Fruit fly (Drosophila melanogaster) whole organism, embryonic: ENCODE data around the gene CG46456.

Experiments
- Adf1 ChIP-seq: fragments of 200-800 bp; sonication (Bioruptor generic); IDR thresholded peaks from 2 replicates; pipeline ENCODE4 v1.3.6; 2022; ENCODE audit warnings: missing biosample characterization, missing genetic modification characterization
- BtbVII ChIP-seq: fragments of 200-800 bp; sonication (Bioruptor generic); optimal IDR thresholded peaks from 3 replicates; lab custom pipeline; 2017; ENCODE audit warnings: missing biosample characterization, mild to moderate bottlenecking, missing genetic modification characterization
- CG10366 ChIP-seq: fragments of 200-800 bp; sonication (Bioruptor generic); IDR thresholded peaks from 2 replicates; pipeline ENCODE4 v1.3.6; 2022; ENCODE audit warnings: missing biosample characterization, missing genetic modification characterization
- CG11456 ChIP-seq: fragments of 200-800 bp; sonication (Bioruptor generic); IDR thresholded peaks from 3 replicates; pipeline ENCODE4 v1.3.6; 2022; ENCODE audit warnings: missing biosample characterization, missing genetic modification characterization
- CG12155 ChIP-seq: fragments of 200-800 bp; sonication (Bioruptor generic); optimal IDR thresholded peaks from 3 replicates; lab custom pipeline; 2016; ENCODE audit warnings: missing biosample characterization, missing genetic modification characterization
- CG13287 ChIP-seq: fragments of 200-800 bp; sonication (Bioruptor generic); IDR thresholded peaks from 2 replicates; pipeline ENCODE4 v1.3.6; 2022; ENCODE audit warnings: missing biosample characterization, missing genetic modification characterization; ENCODE audit not compliant: partially characterized antibody
- CG13424 ChIP-seq: fragments of 200-800 bp; sonication (Bioruptor generic); optimal IDR thresholded peaks from 2 replicates; lab custom pipeline; 2019; ENCODE audit warnings: missing biosample characterization, mild to moderate bottlenecking, missing genetic modification characterization, moderate library complexity
- CG13894 ChIP-seq: fragments of 200-800 bp; sonication (Bioruptor generic); optimal IDR thresholded peaks from 3 replicates; lab custom pipeline; 2018; ENCODE audit warnings: missing biosample characterization, mild to moderate bottlenecking, missing genetic modification characterization, moderate library complexity
- CG15073 ChIP-seq: fragments of 200-800 bp; sonication (Bioruptor generic); optimal IDR thresholded peaks from 2 replicates; lab custom pipeline; 2016; ENCODE audit warnings: missing biosample characterization, missing genetic modification characterization
- CG17186 ChIP-seq: fragments of 200-800 bp; sonication (Bioruptor generic); optimal IDR thresholded peaks from 3 replicates; lab custom pipeline; 2017; ENCODE audit warnings: missing biosample characterization, missing genetic modification reagents, missing genetic modification characterization
- CG17612 ChIP-seq: fragments of 200-800 bp; sonication (Bioruptor generic); IDR thresholded peaks from 2 replicates; pipeline ENCODE4 v1.3.6; 2022; ENCODE audit warnings: missing biosample characterization, missing genetic modification characterization
- CG2116 ChIP-seq: fragments of 200-800 bp; sonication (Bioruptor generic); optimal IDR thresholded peaks from 3 replicates; lab custom pipeline; 2018; ENCODE audit warnings: missing biosample characterization, mild to moderate bottlenecking, missing genetic modification characterization
- CG31365 ChIP-seq: fragments of 200-800 bp; sonication (Bioruptor generic); optimal IDR thresholded peaks from 2 replicates; lab custom pipeline; 2018; ENCODE audit warnings: missing biosample characterization, mild to moderate bottlenecking, missing genetic modification characterization
- CG32532 ChIP-seq: fragments of 200-800 bp; sonication (Bioruptor generic); IDR thresholded peaks from 2 replicates; pipeline ENCODE4 v1.3.6; 2022; ENCODE audit warnings: missing biosample characterization, missing genetic modification characterization
- CG4617 ChIP-seq: fragments of 200-800 bp; sonication (Bioruptor generic); optimal IDR thresholded peaks from 3 replicates; lab custom pipeline; 2016; ENCODE audit warnings: missing biosample characterization, missing genetic modification characterization, borderline replicate concordance
- CG6175 ChIP-seq: fragments of 200-800 bp; sonication (Bioruptor generic); IDR thresholded peaks from 3 replicates; pipeline ENCODE4 v1.3.6; 2022; ENCODE audit warnings: missing biosample characterization, missing genetic modification characterization
- CG7556 ChIP-seq: fragments of 200-800 bp; sonication (Bioruptor generic); optimal IDR thresholded peaks from 2 replicates; lab custom pipeline; 2017; ENCODE audit warnings: missing biosample characterization, mild to moderate bottlenecking, missing genetic modification characterization
- CG7745 ChIP-seq: fragments of 200-800 bp; sonication (Bioruptor generic); optimal IDR thresholded peaks from 2 replicates; lab custom pipeline; 2018; ENCODE audit warnings: missing biosample characterization, mild to moderate bottlenecking, missing genetic modification characterization, moderate library complexity
- CG9797 ChIP-seq: fragments of 200-800 bp; sonication (Bioruptor generic); optimal IDR thresholded peaks from 3 replicates; lab custom pipeline; 2018; ENCODE audit warnings: missing biosample characterization, mild to moderate bottlenecking, missing genetic modification characterization
- CG9817 ChIP-seq: fragments of 200-800 bp; sonication (Bioruptor generic); optimal IDR thresholded peaks from 2 replicates; lab custom pipeline; 2018; ENCODE audit warnings: missing biosample characterization, mild to moderate bottlenecking, missing genetic modification characterization, moderate library complexity
- D ChIP-seq, 2 experiments: fragments of 200-800 bp in 1 of 2; fragments of >200 bp in 1 of 2; sonication (Bioruptor generic) in 1 of 2; optimal IDR thresholded peaks; 2 replicates in 1 of 2; 3 replicates in 1 of 2; lab custom pipeline; 2017; ENCODE audit warnings: mild to moderate bottlenecking in 1 of 2, missing biosample characterization in 1 of 2, missing genetic modification characterization in 1 of 2, missing genetic modification reagents in 1 of 2
- D19A ChIP-seq: fragments of 200-800 bp; optimal IDR thresholded peaks from 3 replicates; lab custom pipeline; 2019; ENCODE audit warnings: missing biosample characterization, mild to moderate bottlenecking, missing genetic modification characterization, moderate library complexity
- D19B ChIP-seq: fragments of 200-800 bp; sonication (Bioruptor generic); optimal IDR thresholded peaks from 2 replicates; lab custom pipeline; 2017; ENCODE audit warnings: missing biosample characterization, mild to moderate bottlenecking, missing genetic modification characterization
- Elba2 ChIP-seq: fragments of 200-800 bp; sonication (Bioruptor generic); optimal IDR thresholded peaks from 3 replicates; lab custom pipeline; 2016; ENCODE audit warnings: missing biosample characterization, missing genetic modification characterization
- HHEX ChIP-seq: fragments of 200-800 bp; sonication (Bioruptor generic); optimal IDR thresholded peaks from 3 replicates; lab custom pipeline; 2017; ENCODE audit warnings: missing biosample characterization, mild to moderate bottlenecking, missing genetic modification characterization, missing genetic modification reagents
- Hey ChIP-seq: fragments of 200-800 bp; sonication (Bioruptor generic); optimal IDR thresholded peaks from 3 replicates; lab custom pipeline; 2018; ENCODE audit warnings: missing biosample characterization, mild to moderate bottlenecking, missing genetic modification characterization
- HmgZ ChIP-seq: fragments of 200-800 bp; sonication (Bioruptor generic); optimal IDR thresholded peaks from 2 replicates; lab custom pipeline; 2018; ENCODE audit warnings: missing biosample characterization, mild to moderate bottlenecking, missing genetic modification characterization
- Lim3 ChIP-seq: fragments of 200-800 bp; sonication (Bioruptor generic); IDR thresholded peaks from 2 replicates; pipeline ENCODE4 v1.3.6; 2022; ENCODE audit warnings: missing biosample characterization, missing genetic modification characterization
- Nf-YB ChIP-seq: fragments of 200-800 bp; sonication (Bioruptor generic); optimal IDR thresholded peaks from 3 replicates; lab custom pipeline; 2019; ENCODE audit warnings: missing biosample characterization, mild to moderate bottlenecking, missing genetic modification characterization, moderate library complexity
- NfI ChIP-seq: fragments of 200-800 bp; sonication (Bioruptor generic); optimal IDR thresholded peaks from 3 replicates; lab custom pipeline; 2018; ENCODE audit warnings: missing biosample characterization, mild to moderate bottlenecking, missing genetic modification characterization, moderate library complexity
- Taf1 ChIP-seq: fragments of 200-800 bp; sonication (Bioruptor generic); IDR thresholded peaks from 2 replicates; pipeline ENCODE4 v1.3.6; 2022; ENCODE audit warnings: missing biosample characterization, missing genetic modification characterization
- Usf ChIP-seq: fragments of 200-800 bp; sonication (Bioruptor generic); optimal IDR thresholded peaks from 2 replicates; lab custom pipeline; 2017; ENCODE audit warnings: missing genotype, missing biosample characterization, missing genetic modification characterization
- Vsx1 ChIP-seq: fragments of 200-800 bp; sonication (Bioruptor generic); optimal IDR thresholded peaks from 2 replicates; lab custom pipeline; 2017; ENCODE audit warnings: missing biosample characterization, mild to moderate bottlenecking, missing genetic modification characterization, missing genetic modification reagents
- YL-1 ChIP-seq: fragments of 200-800 bp; sonication (Bioruptor generic); optimal IDR thresholded peaks from 3 replicates; lab custom pipeline; 2017; ENCODE audit warnings: missing biosample characterization, mild to moderate bottlenecking, missing genetic modification characterization
- ac ChIP-seq: fragments of 200-800 bp; sonication (Bioruptor generic); optimal IDR thresholded peaks from 3 replicates; lab custom pipeline; 2017; ENCODE audit warnings: missing biosample characterization, mild to moderate bottlenecking, missing genetic modification characterization
- bcd ChIP-seq: fragments of 200-800 bp; sonication (Bioruptor generic); optimal IDR thresholded peaks from 2 replicates; lab custom pipeline; 2017; ENCODE audit warnings: missing biosample characterization, mild to moderate bottlenecking, missing genetic modification characterization
- crp ChIP-seq, 2 experiments: fragments of 200-800 bp; sonication (Bioruptor generic); optimal IDR thresholded peaks; 2 replicates in 1 of 2; 3 replicates in 1 of 2; lab custom pipeline; 2017; ENCODE audit warnings: missing biosample characterization in 2 of 2, missing genetic modification characterization in 2 of 2, mild to moderate bottlenecking in 1 of 2, moderate library complexity in 1 of 2
- dati ChIP-seq: fragments of 200-800 bp; sonication (Bioruptor generic); IDR thresholded peaks from 2 replicates; pipeline ENCODE4 v1.3.6; 2022; ENCODE audit warnings: missing biosample characterization, missing genetic modification characterization
- gem ChIP-seq: fragments of 200-800 bp; sonication (Bioruptor generic); optimal IDR thresholded peaks from 2 replicates; lab custom pipeline; 2019; ENCODE audit warnings: missing biosample characterization, mild to moderate bottlenecking, missing genetic modification characterization, moderate library complexity
- hb ChIP-seq: fragments of 200-800 bp; sonication (Bioruptor generic); IDR thresholded peaks from 3 replicates; pipeline ENCODE4 v1.3.6; 2022; ENCODE audit warnings: missing biosample characterization, missing genetic modification characterization; ENCODE audit not compliant: partially characterized antibody
- hbn ChIP-seq: fragments of 200-800 bp; sonication (Bioruptor generic); IDR thresholded peaks from 2 replicates; pipeline ENCODE4 v1.3.6; 2022; ENCODE audit warnings: missing biosample characterization, missing genetic modification characterization; ENCODE audit not compliant: partially characterized antibody
- lilli ChIP-seq: fragments of 200-800 bp; sonication (Bioruptor generic); optimal IDR thresholded peaks from 3 replicates; lab custom pipeline; 2016; ENCODE audit warnings: missing biosample characterization, missing genetic modification characterization
- lmd ChIP-seq: fragments of 200-800 bp; sonication (Bioruptor generic); IDR thresholded peaks from 2 replicates; pipeline ENCODE4 v1.3.6; 2022; ENCODE audit warnings: missing biosample characterization, missing genetic modification characterization
- pfk ChIP-seq: fragments of 200-800 bp; sonication (Bioruptor generic); optimal IDR thresholded peaks from 2 replicates; lab custom pipeline; 2018; ENCODE audit warnings: missing biosample characterization, mild to moderate bottlenecking, missing genetic modification characterization, moderate library complexity
- repo ChIP-seq: fragments of 200-800 bp; sonication (Bioruptor generic); optimal IDR thresholded peaks from 2 replicates; lab custom pipeline; 2016; ENCODE audit warnings: missing biosample characterization, missing genetic modification characterization
- slp2 ChIP-seq: fragments of 200-800 bp; sonication (Bioruptor generic); optimal IDR thresholded peaks from 2 replicates; lab custom pipeline; 2016; ENCODE audit warnings: missing biosample characterization, missing genetic modification characterization
- ssp ChIP-seq: fragments of 200-800 bp; sonication (Bioruptor generic); IDR thresholded peaks from 2 replicates; pipeline ENCODE4 v1.3.6; 2022; ENCODE audit warnings: missing biosample characterization, missing genetic modification characterization
- wdn ChIP-seq: fragments of 200-800 bp; sonication (Bioruptor generic); IDR thresholded peaks from 2 replicates; pipeline ENCODE4 v1.3.6; 2022; ENCODE audit warnings: missing biosample characterization, missing genetic modification characterization

Gene CG46456

DNA sequence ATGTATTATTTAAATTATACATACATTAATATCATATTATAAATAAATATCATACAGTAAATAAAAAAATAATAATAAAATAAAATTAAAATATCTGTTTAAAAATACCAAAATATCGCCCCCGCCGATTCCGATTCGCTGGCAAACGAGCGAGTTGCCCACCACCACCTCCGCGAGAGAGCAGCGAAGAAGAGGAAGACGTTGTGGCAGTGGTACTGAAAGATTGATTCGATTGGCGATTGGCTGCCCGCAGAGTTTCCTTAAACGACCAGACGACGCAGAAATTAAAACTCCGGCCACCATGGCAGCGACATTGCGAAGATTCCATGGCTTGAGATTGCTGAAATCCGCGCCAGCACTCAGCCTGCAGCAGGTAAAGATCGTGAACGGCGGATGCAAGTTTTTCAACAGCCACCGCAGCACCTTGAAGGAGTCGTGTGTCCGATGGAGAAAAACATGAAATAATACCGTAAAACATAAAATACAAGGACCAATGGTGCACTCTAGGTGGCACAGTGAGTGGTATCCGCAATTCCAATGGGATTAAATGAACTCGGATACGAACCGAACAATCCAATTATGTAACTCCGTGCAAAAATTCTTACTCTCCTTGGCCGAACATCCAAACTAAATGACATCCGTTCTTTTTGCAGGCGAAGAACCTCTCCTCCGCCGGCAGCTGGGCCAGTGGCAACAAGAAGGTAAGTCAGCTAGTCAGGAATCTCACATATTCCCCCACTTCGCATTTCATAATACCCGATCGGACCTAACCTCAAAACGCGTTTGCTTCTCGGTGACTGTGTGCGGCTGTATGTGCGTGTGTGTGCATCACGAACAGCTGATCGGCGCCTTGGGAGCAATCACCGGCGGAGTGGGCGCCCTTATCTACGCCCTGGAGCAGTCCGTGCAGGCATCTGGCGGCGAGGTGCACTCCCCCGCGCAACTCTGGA lies 5.2 kb upstream of the CG46456 start, which contains the start of gene Cyt-c1 (continued):
- peak; percentile 47; the same call in 1 of the 2 replicates for TF ChIP-seq hbn (GFP tag; lab: Robert Waterston, UW)
- TF ChIP-seq HmgZ (tag; lab: Kevin White, UChicago) = no peak
- TF ChIP-seq D (optimal IDR thresholded peaks at IDR 0.05; lab: Kevin White, UChicago) = no peak
- TF ChIP-seq D (GFP tag; optimal IDR thresholded peaks at IDR 0.05; lab: Kevin White, UChicago) = no peak
- no peak for TF ChIP-seq pfk (GFP tag; lab: Kevin White, UChicago)
- TF ChIP-seq CG13287 (GFP tag; lab: Robert Waterston, UW) = peak; percentile 70
- TF ChIP-seq bcd (GFP tag; lab: Kevin White, UChicago) = no peak
- TF ChIP-seq wdn (GFP tag; lab: Robert Waterston, UW) = no peak
- TF ChIP-seq slp2 (GFP tag; lab: Kevin White, UChicago) = no peak
- TF ChIP-seq HHEX (GFP tag; lab: Kevin White, UChicago) = no peak
- TF ChIP-seq D19A (tag; lab: Kevin White, UChicago) = no peak
- no peak for TF ChIP-seq CG7745 (tag; lab: Kevin White, UChicago)
- no peak for TF ChIP-seq Lim3 (GFP tag; lab: Robert Waterston, UW)
- TF ChIP-seq lmd (GFP tag; lab: Robert Waterston, UW) = no peak
- TF ChIP-seq NfI (GFP tag; lab: Kevin White, UChicago) = no peak
- no peak for TF ChIP-seq BtbVII (GFP tag; lab: Kevin White, UChicago)
- no peak for TF ChIP-seq D19B
- no peak for TF ChIP-seq CG10366
- no peak for TF ChIP-seq Hey (tag; lab: Kevin White, UChicago)
- no peak for TF ChIP-seq Vsx1 (GFP tag; lab: Kevin White, UChicago)
- peak; percentile 17; the same call in 1 of the 3 replicates for TF ChIP-seq hb (GFP tag; lab: Robert Waterston, UW)
- peak; percentile 16 for TF ChIP-seq CG9797 (GFP tag; lab: Kevin White, UChicago)
- TF ChIP-seq CG13424 (tag; lab: Kevin White, UChicago) = no peak
- TF ChIP-seq CG11456 (GFP tag; lab: Robert Waterston, UW) = no peak
- peak; percentile 67 for TF ChIP-seq Elba2
- TF ChIP-seq Taf1 = no peak
- TF ChIP-seq CG9817 (tag; lab: Kevin White, UChicago) = no peak
- TF ChIP-seq repo (GFP tag; lab: Kevin White, UChicago) = no peak
- no peak for TF ChIP-seq ssp (GFP tag; lab: Robert Waterston, UW)
- TF ChIP-seq YL-1 (GFP tag; lab: Kevin White, UChicago) = peak; percentile 76
- no peak for TF ChIP-seq gem
- peak in 1 of 2 experiments; percentile 80 for TF ChIP-seq crp (GFP tag; optimal IDR thresholded peaks at IDR 0.05; lab: Kevin White, UChicago)
- no peak for TF ChIP-seq CG31365 (tag; lab: Kevin White, UChicago)
- TF ChIP-seq Usf (GFP tag; lab: Kevin White, UChicago) = no peak
- TF ChIP-seq CG17612 (GFP tag; lab: Robert Waterston, UW) = no peak
- no peak for TF ChIP-seq Adf1
- TF ChIP-seq dati = no peak
- no peak for TF ChIP-seq ac
- TF ChIP-seq lilli = no peak
- peak; percentile 43; the same call in 1 of the 2 replicates for TF ChIP-seq CG32532 (GFP tag; lab: Robert Waterston, UW)
- peak; percentile 98 for TF ChIP-seq CG12155 (GFP tag; lab: Kevin White, UChicago)
- no peak for TF ChIP-seq CG15073
- no peak for TF ChIP-seq CG13894 (tag; lab: Kevin White, UChicago)
- TF ChIP-seq CG6175 (GFP tag; lab: Robert Waterston, UW) = no peak
- TF ChIP-seq CG17186 (GFP tag; lab: Kevin White, UChicago) = no peak
- no peak for TF ChIP-seq CG7556 (GFP tag; lab: Kevin White, UChicago)
- TF ChIP-seq Nf-YB = peak; percentile 56
- TF ChIP-seq CG2116 (GFP tag; lab: Kevin White, UChicago) = no peak
- TF ChIP-seq CG4617 (GFP tag; lab: Kevin White, UChicago) = peak; percentile 53
